Fruit fly (Drosophila melanogaster) whole organism, embryonic: Measurements from ENCODE around the gene cno.

Experiments used
- Aef1 ChIP-seq: fragments of 200-800 bp; sonication (Bioruptor generic); IDR thresholded peaks from 3 replicates; pipeline ENCODE4 v1.3.6; 2022; ENCODE audit warnings: missing biosample characterization, missing genetic modification characterization
- CG11247 ChIP-seq: fragments of 200-800 bp; sonication (Bioruptor generic); IDR thresholded peaks from 2 replicates; pipeline ENCODE4 v1.3.6; 2022; ENCODE audit warnings: missing biosample characterization, missing genetic modification characterization
- CG11504 ChIP-seq: fragments of 200-800 bp; sonication (Bioruptor generic); optimal IDR thresholded peaks from 3 replicates; lab custom pipeline; 2019; ENCODE audit warnings: missing biosample characterization, mild to moderate bottlenecking, missing genetic modification characterization, moderate library complexity
- CG12391 ChIP-seq: fragments of 200-800 bp; sonication (Bioruptor generic); optimal IDR thresholded peaks from 3 replicates; lab custom pipeline; 2018; ENCODE audit warnings: missing biosample characterization, mild to moderate bottlenecking, missing genetic modification characterization, moderate library complexity
- CG15479 ChIP-seq: fragments of 200-800 bp; sonication (Bioruptor generic); optimal IDR thresholded peaks from 3 replicates; lab custom pipeline; 2019; ENCODE audit warnings: missing biosample characterization, mild to moderate bottlenecking, missing genetic modification characterization, moderate library complexity
- CG17328 ChIP-seq: fragments of 200-800 bp; sonication (Bioruptor generic); IDR thresholded peaks from 2 replicates; pipeline ENCODE4 v1.3.6; 2022; ENCODE audit warnings: missing biosample characterization, missing genetic modification characterization
- CG17612 ChIP-seq: fragments of 200-800 bp; sonication (Bioruptor generic); IDR thresholded peaks from 2 replicates; pipeline ENCODE4 v1.3.6; 2022; ENCODE audit warnings: missing biosample characterization, missing genetic modification characterization
- CG2202 ChIP-seq: fragments of 200-800 bp; sonication (Bioruptor generic); optimal IDR thresholded peaks from 2 replicates; lab custom pipeline; 2018; ENCODE audit warnings: missing biosample characterization, mild to moderate bottlenecking, missing genetic modification characterization
- CG30403 ChIP-seq: fragments of 200-800 bp; sonication (Bioruptor generic); optimal IDR thresholded peaks from 3 replicates; lab custom pipeline; 2016; ENCODE audit warnings: missing biosample characterization, missing genetic modification characterization
- CG3281 ChIP-seq: fragments of 200-800 bp; sonication (Bioruptor generic); optimal IDR thresholded peaks from 3 replicates; lab custom pipeline; 2017; ENCODE audit warnings: missing biosample characterization, mild to moderate bottlenecking, missing genetic modification characterization
- CG34224 ChIP-seq: fragments of 200-800 bp; sonication (Bioruptor generic); IDR thresholded peaks from 3 replicates; pipeline ENCODE4 v1.3.6; 2022; ENCODE audit warnings: missing biosample characterization, missing genetic modification characterization; ENCODE audit not compliant: partially characterized antibody
- CG3847 ChIP-seq: fragments of 200-800 bp; sonication (Bioruptor generic); IDR thresholded peaks from 2 replicates; pipeline ENCODE4 v1.3.6; 2022; ENCODE audit warnings: missing biosample characterization, missing genetic modification characterization
- CG42726 ChIP-seq: fragments of 200-800 bp; sonication (Bioruptor generic); IDR thresholded peaks from 2 replicates; pipeline ENCODE4 v1.3.6; 2022; ENCODE audit warnings: missing biosample characterization, missing genetic modification characterization; ENCODE audit not compliant: partially characterized antibody
- CG4282 ChIP-seq: fragments of 200-800 bp; sonication (Bioruptor generic); optimal IDR thresholded peaks from 2 replicates; lab custom pipeline; 2016; ENCODE audit warnings: missing biosample characterization, missing genetic modification characterization
- CG4617 ChIP-seq: fragments of 200-800 bp; sonication (Bioruptor generic); optimal IDR thresholded peaks from 3 replicates; lab custom pipeline; 2016; ENCODE audit warnings: missing biosample characterization, missing genetic modification characterization, borderline replicate concordance
- CG5953 ChIP-seq: fragments of 200-800 bp; sonication (Bioruptor generic); IDR thresholded peaks from 2 replicates; pipeline ENCODE4 v1.3.6; 2022; ENCODE audit warnings: missing biosample characterization, missing genetic modification characterization
- CG6254 ChIP-seq: fragments of 200-800 bp; sonication (Bioruptor generic); optimal IDR thresholded peaks from 3 replicates; lab custom pipeline; 2017; ENCODE audit warnings: mild to moderate bottlenecking, missing biosample characterization, missing genetic modification reagents, missing genetic modification characterization
- CG7928 ChIP-seq: fragments of 200-800 bp; sonication (Bioruptor generic); optimal IDR thresholded peaks from 2 replicates; lab custom pipeline; 2017; ENCODE audit warnings: missing biosample characterization, mild to moderate bottlenecking, missing genetic modification characterization
- CG7987 ChIP-seq: fragments of 200-800 bp; sonication (Bioruptor generic); optimal IDR thresholded peaks from 2 replicates; lab custom pipeline; 2018; ENCODE audit warnings: missing biosample characterization, mild to moderate bottlenecking, missing genetic modification characterization, moderate library complexity
- Dad ChIP-seq: fragments of 200-800 bp; sonication (Bioruptor generic); optimal IDR thresholded peaks from 3 replicates; lab custom pipeline; 2016; ENCODE audit warnings: missing biosample characterization, missing genetic modification characterization
- Deaf1 ChIP-seq: fragments of 200-800 bp; optimal IDR thresholded peaks from 3 replicates; lab custom pipeline; 2019; ENCODE audit warnings: missing biosample characterization, mild to moderate bottlenecking, missing genetic modification characterization, moderate library complexity
- Doc2 ChIP-seq: fragments of 200-800 bp; sonication (Bioruptor generic); IDR thresholded peaks from 2 replicates; pipeline ENCODE4 v1.3.6; 2022; ENCODE audit warnings: missing biosample characterization, missing genetic modification characterization
- E2f1 ChIP-seq: fragments of 200-800 bp; sonication (Bioruptor generic); IDR thresholded peaks from 2 replicates; pipeline ENCODE4 v1.3.6; 2022; ENCODE audit warnings: missing biosample characterization, missing genetic modification characterization
- Ets97D ChIP-seq: fragments of 200-800 bp; sonication (Bioruptor generic); optimal IDR thresholded peaks from 3 replicates; lab custom pipeline; 2016; ENCODE audit warnings: missing biosample characterization, missing genetic modification characterization
- HLHmδ ChIP-seq: fragments of 200-800 bp; sonication (Bioruptor generic); optimal IDR thresholded peaks from 2 replicates; lab custom pipeline; 2018; ENCODE audit warnings: missing biosample characterization, mild to moderate bottlenecking, missing genetic modification characterization, moderate library complexity
- MESR4 ChIP-seq: fragments of 200-800 bp; sonication (Bioruptor generic); optimal IDR thresholded peaks from 2 replicates; lab custom pipeline; 2018; ENCODE audit warnings: missing biosample characterization, mild to moderate bottlenecking, missing genetic modification characterization, moderate library complexity
- Myb ChIP-seq: fragments of 200-800 bp; sonication (Bioruptor generic); optimal IDR thresholded peaks from 2 replicates; lab custom pipeline; 2016; ENCODE audit warnings: missing biosample characterization, missing genetic modification characterization
- Nf-YC ChIP-seq: fragments of 200-800 bp; optimal IDR thresholded peaks from 3 replicates; lab custom pipeline; 2019; ENCODE audit warnings: missing biosample characterization, mild to moderate bottlenecking, missing genetic modification characterization, moderate library complexity
- Sin3A ChIP-seq: fragments of >200 bp; optimal IDR thresholded peaks from 2 replicates; lab custom pipeline; 2018
- YL-1 ChIP-seq: fragments of 200-800 bp; sonication (Bioruptor generic); optimal IDR thresholded peaks from 3 replicates; lab custom pipeline; 2017; ENCODE audit warnings: missing biosample characterization, mild to moderate bottlenecking, missing genetic modification characterization
- aop ChIP-seq: fragments of 200-800 bp; sonication (Bioruptor generic); IDR thresholded peaks from 2 replicates; pipeline ENCODE4 v1.3.6; 2022; ENCODE audit warnings: missing biosample characterization, missing genetic modification characterization
- ara ChIP-seq: fragments of 200-800 bp; sonication (Bioruptor generic); IDR thresholded peaks from 2 replicates; pipeline ENCODE4 v1.3.6; 2022; ENCODE audit warnings: missing biosample characterization, missing genetic modification characterization
- da ChIP-seq: fragments of 200-800 bp; sonication (Bioruptor generic); optimal IDR thresholded peaks from 2 replicates; lab custom pipeline; 2016; ENCODE audit warnings: missing biosample characterization, missing genetic modification characterization
- dan ChIP-seq: fragments of 200-800 bp; sonication (Bioruptor generic); IDR thresholded peaks from 2 replicates; pipeline ENCODE4 v1.3.6; 2022; ENCODE audit warnings: missing biosample characterization, missing genetic modification characterization
- dati ChIP-seq: fragments of 200-800 bp; sonication (Bioruptor generic); IDR thresholded peaks from 2 replicates; pipeline ENCODE4 v1.3.6; 2022; ENCODE audit warnings: missing biosample characterization, missing genetic modification characterization
- disco-r ChIP-seq: fragments of 200-800 bp; sonication (Bioruptor generic); optimal IDR thresholded peaks from 2 replicates; lab custom pipeline; 2016; ENCODE audit warnings: missing biosample characterization, missing genetic modification characterization
- fru ChIP-seq: fragments of >200 bp; optimal IDR thresholded peaks from 2 replicates; lab custom pipeline; 2017
- gfzf ChIP-seq: fragments of 200-800 bp; sonication (Bioruptor generic); optimal IDR thresholded peaks from 2 replicates; lab custom pipeline; 2016; ENCODE audit warnings: missing biosample characterization, mild to moderate bottlenecking, missing genetic modification characterization, moderate library complexity
- jigr1 ChIP-seq: fragments of 200-800 bp; sonication (Bioruptor generic); IDR thresholded peaks from 3 replicates; pipeline ENCODE4 v1.3.6; 2022; ENCODE audit warnings: missing biosample characterization, missing genetic modification characterization
- lab ChIP-seq: fragments of 200-800 bp; sonication (Bioruptor generic); optimal IDR thresholded peaks from 3 replicates; lab custom pipeline; 2017; ENCODE audit warnings: missing biosample characterization, missing genetic modification characterization, mild to moderate bottlenecking, moderate library complexity, missing genetic modification reagents
- lilli ChIP-seq: fragments of 200-800 bp; sonication (Bioruptor generic); optimal IDR thresholded peaks from 3 replicates; lab custom pipeline; 2016; ENCODE audit warnings: missing biosample characterization, missing genetic modification characterization
- prd ChIP-seq, 3 experiments: fragments of >200 bp in 2 of 3; fragments of 200-800 bp in 1 of 3; sonication (Bioruptor generic) in 1 of 3; optimal IDR thresholded peaks in 2 of 3; IDR thresholded peaks in 1 of 3; 2 replicates in 2 of 3; 3 replicates in 1 of 3; pipeline versions ENCODE4 v1.3.6 to Lab custom; 2017 to 2022; ENCODE audit warnings: missing biosample characterization in 1 of 3, missing genetic modification characterization in 1 of 3
- row ChIP-seq: fragments of 200-800 bp; sonication (Bioruptor generic); IDR thresholded peaks from 3 replicates; pipeline ENCODE4 v1.3.6; 2022; ENCODE audit warnings: missing biosample characterization, missing genetic modification characterization
- scrt ChIP-seq: fragments of 200-800 bp; sonication (Bioruptor generic); optimal IDR thresholded peaks from 2 replicates; lab custom pipeline; 2018; ENCODE audit warnings: missing biosample characterization, mild to moderate bottlenecking, missing genetic modification characterization, moderate library complexity
- slou ChIP-seq: fragments of 200-800 bp; sonication (Bioruptor generic); optimal IDR thresholded peaks from 3 replicates; lab custom pipeline; 2016; ENCODE audit warnings: missing biosample characterization, missing genetic modification characterization
- slp2 ChIP-seq: fragments of 200-800 bp; sonication (Bioruptor generic); optimal IDR thresholded peaks from 2 replicates; lab custom pipeline; 2016; ENCODE audit warnings: missing biosample characterization, missing genetic modification characterization
- sqz ChIP-seq: fragments of 200-800 bp; sonication (Bioruptor generic); optimal IDR thresholded peaks from 3 replicates; lab custom pipeline; 2018; ENCODE audit warnings: missing biosample characterization, mild to moderate bottlenecking, missing genetic modification characterization
- unpg ChIP-seq: fragments of 200-800 bp; sonication (Bioruptor generic); optimal IDR thresholded peaks from 3 replicates; lab custom pipeline; 2018; ENCODE audit warnings: missing biosample characterization, mild to moderate bottlenecking, missing genetic modification characterization, moderate library complexity
- vvl ChIP-seq: fragments of 200-800 bp; sonication (Bioruptor generic); IDR thresholded peaks from 2 replicates; pipeline ENCODE4 v1.3.6; 2022; ENCODE audit warnings: missing biosample characterization, missing genetic modification characterization
- wor ChIP-seq: fragments of 200-800 bp; sonication (Bioruptor generic); IDR thresholded peaks from 2 replicates; pipeline ENCODE4 v1.3.6; 2022; ENCODE audit warnings: missing biosample characterization, missing genetic modification characterization
- z ChIP-seq: fragments of 200-800 bp; sonication (Bioruptor generic); IDR thresholded peaks from 3 replicates; pipeline ENCODE4 v1.3.6; 2022; ENCODE audit warnings: missing biosample characterization, missing genetic modification characterization
- zfh2 ChIP-seq: fragments of 200-800 bp; sonication (Bioruptor generic); optimal IDR thresholded peaks from 2 replicates; lab custom pipeline; 2016; ENCODE audit warnings: missing biosample characterization, missing genetic modification characterization

Gene cno

dm6 chr3R:5127790-5128243 is 89.4 kb downstream of the cno start, which contains the start of gene RabGGTa (continued):
- no peak for TF ChIP-seq Deaf1 (tag; lab: Kevin White, UChicago)
- peak; percentile 37; the same call in 1 of the 2 replicates for TF ChIP-seq CG5953 (GFP tag; lab: Robert Waterston, UW)
- TF ChIP-seq Doc2, result no peak
- peak; percentile 59 for TF ChIP-seq slp2 (GFP tag; lab: Kevin White, UChicago)
- TF ChIP-seq lab (GFP tag; lab: Kevin White, UChicago), result peak; percentile 66
- peak; percentile 59 for TF ChIP-seq CG11247
- no peak for TF ChIP-seq CG7987 (GFP tag; lab: Kevin White, UChicago)
- TF ChIP-seq z (GFP tag; lab: Robert Waterston, UW), result no peak
- peak; percentile 91 for TF ChIP-seq MESR4 (GFP tag; lab: Kevin White, UChicago)
- peak; percentile 76 for TF ChIP-seq gfzf (GFP tag; lab: Kevin White, UChicago)
- TF ChIP-seq wor, result peak; percentile 52
- TF ChIP-seq dan (GFP tag; lab: Robert Waterston, UW), result no peak
- no peak for TF ChIP-seq da
- TF ChIP-seq CG15479, result no peak
- no peak for TF ChIP-seq CG7928
- peak; percentile 36 for TF ChIP-seq CG2202 (tag; lab: Kevin White, UChicago)
- TF ChIP-seq prd (optimal IDR thresholded peaks at IDR 0.05; lab: Kevin White, UChicago), result no peak
- TF ChIP-seq prd (GFP tag; IDR thresholded peaks at IDR 0.05; lab: Robert Waterston, UW), result peak; percentile 84
- TF ChIP-seq Dad (GFP tag; lab: Kevin White, UChicago), result peak; percentile 38
- peak; percentile 50; the same call in 1 of the 2 replicates for TF ChIP-seq ara (GFP tag; lab: Robert Waterston, UW)
- TF ChIP-seq CG11504 (tag; lab: Kevin White, UChicago), result no peak
- peak; percentile 60 for TF ChIP-seq CG3281
- peak; percentile 85 for TF ChIP-seq CG12391
- peak; percentile 80 for TF ChIP-seq CG17328 (GFP tag; lab: Robert Waterston, UW)
- TF ChIP-seq zfh2 (GFP tag; lab: Kevin White, UChicago), result peak; percentile 46
- TF ChIP-seq CG4617 (GFP tag; lab: Kevin White, UChicago), result peak; percentile 73
- TF ChIP-seq CG30403 (GFP tag; lab: Kevin White, UChicago), result peak; percentile 75
- TF ChIP-seq slou (GFP tag; lab: Kevin White, UChicago), result no peak
- TF ChIP-seq Nf-YC (tag; lab: Kevin White, UChicago), result no peak
- peak; percentile 9 for TF ChIP-seq scrt (GFP tag; lab: Kevin White, UChicago)
- no peak for TF ChIP-seq jigr1
- TF ChIP-seq CG34224 (GFP tag; lab: Robert Waterston, UW), result no peak
- TF ChIP-seq HLHmδ (GFP tag; lab: Kevin White, UChicago), result no peak
- TF ChIP-seq unpg, result peak; percentile 77
- TF ChIP-seq lilli, result peak; percentile 65
- TF ChIP-seq CG17612, result no peak
- TF ChIP-seq Myb (GFP tag; lab: Kevin White, UChicago), result peak; percentile 13
- peak; percentile 44 for TF ChIP-seq Ets97D (GFP tag; lab: Kevin White, UChicago)
- TF ChIP-seq disco-r (GFP tag; lab: Kevin White, UChicago), result peak; percentile 4
- TF ChIP-seq vvl (GFP tag; lab: Robert Waterston, UW), result peak; percentile 87
- TF ChIP-seq dati (GFP tag; lab: Robert Waterston, UW), result no peak
- TF ChIP-seq row (GFP tag; lab: Robert Waterston, UW), result peak; percentile 82
- peak; percentile 29 for TF ChIP-seq sqz (GFP tag; lab: Kevin White, UChicago)
- peak; percentile 31 for TF ChIP-seq CG6254 (GFP tag; lab: Kevin White, UChicago)
- TF ChIP-seq aop (GFP tag; lab: Robert Waterston, UW), result no peak
- TF ChIP-seq CG3847 (GFP tag; lab: Robert Waterston, UW), result peak; percentile 39; the same call in 1 of the 2 replicates
- no peak for TF ChIP-seq CG4282 (GFP tag; lab: Kevin White, UChicago)
- TF ChIP-seq YL-1 (GFP tag; lab: Kevin White, UChicago), result peak; percentile 85
- no peak for TF ChIP-seq Sin3A (lab: Kevin White, UChicago)
- TF ChIP-seq E2f1, result peak; percentile 73; the same call in 1 of the 2 replicates
- TF ChIP-seq fru (lab: Kevin White, UChicago), result no peak
- TF ChIP-seq CG42726 (GFP tag; lab: Robert Waterston, UW), result no peak
- peak; percentile 67 for TF ChIP-seq Aef1 (GFP tag; lab: Robert Waterston, UW)
